Worm (Caenorhabditis elegans): ENCODE results near the gene Y54G2A.49.

DNA sequence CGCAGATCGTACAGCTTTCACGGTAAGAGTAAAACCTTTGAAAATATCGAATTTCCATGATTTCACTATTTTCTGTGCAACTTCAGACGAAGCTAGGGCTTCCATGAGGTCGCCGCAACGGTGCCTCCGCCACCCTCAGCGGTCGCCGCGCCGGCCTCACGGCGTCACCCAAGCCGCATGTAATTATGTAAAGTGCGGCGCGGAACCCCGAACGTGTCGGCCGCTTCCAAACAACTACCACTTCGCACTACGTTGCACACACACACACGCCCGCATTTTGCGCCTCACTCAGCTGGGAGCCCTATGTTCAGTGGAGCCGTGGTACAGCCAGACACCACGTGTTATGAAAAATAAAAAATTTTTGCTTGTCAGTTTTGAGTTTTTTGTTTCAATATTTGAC lies 36.0 kb downstream of the Y54G2A.49 start:
- TF ChIP-seq tab-1 (GFP tag; IDR thresholded peaks at IDR 0.05) (no peak), med-1 (GFP tag; optimal IDR thresholded peaks at IDR 0.05; ENCODE audit: insufficient read depth) (no peak), ztf-23 (GFP tag; IDR thresholded peaks at IDR 0.05) (no peak)

All from whole organism, midembryonic.